Fruit fly (Drosophila melanogaster) whole organism, embryonic: Measurements from ENCODE around the gene CG34281.

Experiments
- Antp ChIP-seq: fragments of 200-800 bp; sonication (Bioruptor generic); optimal IDR thresholded peaks from 3 replicates; lab custom pipeline; 2016; ENCODE audit warnings: missing biosample characterization, missing genetic modification characterization
- CG10959 ChIP-seq: fragments of 200-800 bp; sonication (Bioruptor generic); IDR thresholded peaks from 2 replicates; pipeline ENCODE4 v1.3.6; 2022; ENCODE audit warnings: missing biosample characterization, missing genetic modification characterization
- CG1233 ChIP-seq: fragments of 200-800 bp; sonication (Bioruptor generic); optimal IDR thresholded peaks from 4 replicates; lab custom pipeline; 2018; ENCODE audit warnings: missing biosample characterization, mild to moderate bottlenecking, missing genetic modification characterization
- CG14050 ChIP-seq: fragments of 200-800 bp; sonication (Bioruptor generic); IDR thresholded peaks from 3 replicates; pipeline ENCODE4 v1.3.6; 2022; ENCODE audit warnings: missing biosample characterization, missing genetic modification characterization
- CG14667 ChIP-seq: fragments of 200-800 bp; sonication (Bioruptor generic); IDR thresholded peaks from 2 replicates; pipeline ENCODE4 v1.3.6; 2022; ENCODE audit warnings: missing biosample characterization, missing genetic modification characterization
- CG14860 ChIP-seq: fragments of 200-800 bp; sonication (Bioruptor generic); IDR thresholded peaks from 3 replicates; pipeline ENCODE4 v1.3.6; 2022; ENCODE audit warnings: missing biosample characterization, missing genetic modification characterization; ENCODE audit not compliant: partially characterized antibody
- CG15601 ChIP-seq: fragments of 200-800 bp; sonication (Bioruptor generic); optimal IDR thresholded peaks from 3 replicates; lab custom pipeline; 2019; ENCODE audit warnings: missing biosample characterization, mild to moderate bottlenecking, missing genetic modification characterization, moderate library complexity
- CG17612 ChIP-seq: fragments of 200-800 bp; sonication (Bioruptor generic); IDR thresholded peaks from 2 replicates; pipeline ENCODE4 v1.3.6; 2022; ENCODE audit warnings: missing biosample characterization, missing genetic modification characterization
- CG30431 ChIP-seq: fragments of 200-800 bp; sonication (Bioruptor generic); optimal IDR thresholded peaks from 2 replicates; lab custom pipeline; 2017; ENCODE audit warnings: missing biosample characterization, missing genetic modification characterization
- CG31224 ChIP-seq: fragments of 200-800 bp; sonication (Bioruptor generic); IDR thresholded peaks from 2 replicates; pipeline ENCODE4 v1.3.6; 2022; ENCODE audit warnings: missing biosample characterization, missing genetic modification characterization
- CG31441 ChIP-seq: fragments of 200-800 bp; sonication (Bioruptor generic); IDR thresholded peaks from 2 replicates; pipeline ENCODE4 v1.3.6; 2022; ENCODE audit warnings: missing biosample characterization, missing genetic modification characterization
- CG32772 ChIP-seq: fragments of 200-800 bp; sonication (Bioruptor generic); IDR thresholded peaks from 2 replicates; pipeline ENCODE4 v1.3.6; 2022; ENCODE audit warnings: missing biosample characterization, missing genetic modification characterization
- CG33557 ChIP-seq: fragments of 200-800 bp; sonication (Bioruptor generic); optimal IDR thresholded peaks from 2 replicates; lab custom pipeline; 2019; ENCODE audit warnings: missing biosample characterization, mild to moderate bottlenecking, missing genetic modification characterization, moderate library complexity
- CG3838 ChIP-seq: fragments of 200-800 bp; sonication (Bioruptor generic); optimal IDR thresholded peaks from 3 replicates; lab custom pipeline; 2016; ENCODE audit warnings: missing biosample characterization, missing genetic modification characterization
- CG4282 ChIP-seq: fragments of 200-800 bp; sonication (Bioruptor generic); optimal IDR thresholded peaks from 2 replicates; lab custom pipeline; 2016; ENCODE audit warnings: missing biosample characterization, missing genetic modification characterization
- CG4730 ChIP-seq: fragments of 200-800 bp; sonication (Bioruptor generic); IDR thresholded peaks from 2 replicates; pipeline ENCODE4 v1.3.6; 2022; ENCODE audit warnings: missing biosample characterization, missing genetic modification characterization
- CG4820 ChIP-seq: fragments of 200-800 bp; sonication (Bioruptor generic); optimal IDR thresholded peaks from 3 replicates; lab custom pipeline; 2016; ENCODE audit warnings: missing biosample characterization, missing genetic modification characterization
- CG6254 ChIP-seq: fragments of 200-800 bp; sonication (Bioruptor generic); optimal IDR thresholded peaks from 3 replicates; lab custom pipeline; 2017; ENCODE audit warnings: mild to moderate bottlenecking, missing biosample characterization, missing genetic modification reagents, missing genetic modification characterization
- CG7786 ChIP-seq: fragments of 200-800 bp; sonication (Bioruptor generic); optimal IDR thresholded peaks from 2 replicates; lab custom pipeline; 2016; ENCODE audit warnings: missing biosample characterization, missing genetic modification characterization
- CG7839 ChIP-seq: fragments of 200-800 bp; sonication (Bioruptor generic); optimal IDR thresholded peaks from 3 replicates; lab custom pipeline; 2018; ENCODE audit warnings: missing biosample characterization, mild to moderate bottlenecking, missing genetic modification characterization, moderate library complexity
- CG8290 ChIP-seq, 3 experiments: fragments of 200-800 bp; sonication (Bioruptor generic); optimal IDR thresholded peaks; 2 replicates each; lab custom pipeline; 2016 to 2019; ENCODE audit warnings: missing biosample characterization in 3 of 3, missing genetic modification characterization in 3 of 3, mild to moderate bottlenecking in 2 of 3, moderate library complexity in 1 of 3
- CG8388 ChIP-seq: fragments of 200-800 bp; sonication (Bioruptor generic); optimal IDR thresholded peaks from 2 replicates; lab custom pipeline; 2019; ENCODE audit warnings: missing biosample characterization, mild to moderate bottlenecking, missing genetic modification characterization, moderate library complexity
- Chrac-16 ChIP-seq: fragments of 200-800 bp; sonication (Bioruptor generic); optimal IDR thresholded peaks from 3 replicates; lab custom pipeline; 2016; ENCODE audit warnings: missing biosample characterization, missing genetic modification characterization
- Dad ChIP-seq: fragments of 200-800 bp; sonication (Bioruptor generic); optimal IDR thresholded peaks from 3 replicates; lab custom pipeline; 2016; ENCODE audit warnings: missing biosample characterization, missing genetic modification characterization
- Hr3 ChIP-seq: fragments of 200-800 bp; sonication (Bioruptor generic); optimal IDR thresholded peaks from 3 replicates; lab custom pipeline; 2016; ENCODE audit warnings: missing biosample characterization, missing genetic modification characterization
- Ptx1 ChIP-seq: fragments of 200-800 bp; sonication (Bioruptor generic); IDR thresholded peaks from 2 replicates; pipeline ENCODE4 v1.3.6; 2022; ENCODE audit warnings: missing biosample characterization, missing genetic modification characterization
- Stat92E ChIP-seq, 3 experiments: fragments of >200 bp in 2 of 3; fragments of 200-800 bp in 1 of 3; sonication (Bioruptor generic) in 1 of 3; optimal IDR thresholded peaks; 2 replicates each; lab custom pipeline; 2017 to 2019; ENCODE audit warnings: missing biosample characterization in 3 of 3, missing genetic modification characterization in 3 of 3, mild to moderate bottlenecking in 1 of 3, moderate library complexity in 1 of 3
- Usf ChIP-seq: fragments of 200-800 bp; sonication (Bioruptor generic); optimal IDR thresholded peaks from 2 replicates; lab custom pipeline; 2017; ENCODE audit warnings: missing genotype, missing biosample characterization, missing genetic modification characterization
- ase ChIP-seq: fragments of 200-800 bp; sonication (Bioruptor generic); IDR thresholded peaks from 3 replicates; pipeline ENCODE4 v1.3.6; 2022; ENCODE audit warnings: missing biosample characterization, missing genetic modification characterization
- btn ChIP-seq: fragments of 200-800 bp; sonication (Bioruptor generic); optimal IDR thresholded peaks from 2 replicates; lab custom pipeline; 2016; ENCODE audit warnings: missing biosample characterization, missing genetic modification characterization
- corto ChIP-seq: fragments of 200-800 bp; sonication (Bioruptor generic); optimal IDR thresholded peaks from 2 replicates; lab custom pipeline; 2016; ENCODE audit warnings: missing biosample characterization, mild to moderate bottlenecking, missing genetic modification characterization, moderate library complexity
- cwo ChIP-seq: fragments of 200-800 bp; sonication (Bioruptor generic); optimal IDR thresholded peaks from 3 replicates; lab custom pipeline; 2017; ENCODE audit warnings: missing biosample characterization, missing genetic modification characterization, mild to moderate bottlenecking, moderate library complexity, missing genetic modification reagents
- dimm ChIP-seq: fragments of 200-800 bp; sonication (Bioruptor generic); IDR thresholded peaks from 2 replicates; pipeline ENCODE4 v1.3.6; 2022; ENCODE audit warnings: missing biosample characterization, missing genetic modification characterization
- grn ChIP-seq: fragments of 200-800 bp; sonication (Bioruptor generic); optimal IDR thresholded peaks from 3 replicates; lab custom pipeline; 2017; ENCODE audit warnings: missing biosample characterization, missing genetic modification characterization
- jigr1 ChIP-seq: fragments of 200-800 bp; sonication (Bioruptor generic); IDR thresholded peaks from 3 replicates; pipeline ENCODE4 v1.3.6; 2022; ENCODE audit warnings: missing biosample characterization, missing genetic modification characterization
- mirr ChIP-seq: fragments of 200-800 bp; sonication (Bioruptor generic); optimal IDR thresholded peaks from 3 replicates; lab custom pipeline; 2018; ENCODE audit warnings: missing biosample characterization, mild to moderate bottlenecking, missing genetic modification characterization
- mld ChIP-seq: fragments of 200-800 bp; sonication (Bioruptor generic); IDR thresholded peaks from 3 replicates; pipeline ENCODE4 v1.3.6; 2022; ENCODE audit warnings: missing biosample characterization, missing genetic modification characterization; ENCODE audit not compliant: partially characterized antibody
- nau ChIP-seq: fragments of 200-800 bp; sonication (Bioruptor generic); optimal IDR thresholded peaks from 3 replicates; lab custom pipeline; 2017; ENCODE audit warnings: missing biosample characterization, mild to moderate bottlenecking, missing genetic modification characterization, missing genetic modification reagents
- pho ChIP-seq: fragments of 200-800 bp; sonication (Bioruptor generic); optimal IDR thresholded peaks from 2 replicates; lab custom pipeline; 2016; ENCODE audit warnings: missing biosample characterization, missing genetic modification characterization
- prd ChIP-seq, 3 experiments: fragments of >200 bp in 2 of 3; fragments of 200-800 bp in 1 of 3; sonication (Bioruptor generic) in 1 of 3; optimal IDR thresholded peaks in 2 of 3; IDR thresholded peaks in 1 of 3; 2 replicates in 2 of 3; 3 replicates in 1 of 3; pipeline versions ENCODE4 v1.3.6 to Lab custom; 2017 to 2022; ENCODE audit warnings: missing biosample characterization in 1 of 3, missing genetic modification characterization in 1 of 3
- repo ChIP-seq: fragments of 200-800 bp; sonication (Bioruptor generic); optimal IDR thresholded peaks from 2 replicates; lab custom pipeline; 2016; ENCODE audit warnings: missing biosample characterization, missing genetic modification characterization
- row ChIP-seq: fragments of 200-800 bp; sonication (Bioruptor generic); IDR thresholded peaks from 3 replicates; pipeline ENCODE4 v1.3.6; 2022; ENCODE audit warnings: missing biosample characterization, missing genetic modification characterization
- run ChIP-seq: fragments of 200-800 bp; sonication (Bioruptor generic); optimal IDR thresholded peaks from 3 replicates; lab custom pipeline; 2018; ENCODE audit warnings: missing biosample characterization, mild to moderate bottlenecking, missing genetic modification characterization
- sim ChIP-seq: fragments of 200-800 bp; sonication (Bioruptor generic); IDR thresholded peaks from 2 replicates; pipeline ENCODE4 v1.3.6; 2022; ENCODE audit warnings: missing biosample characterization, missing genetic modification characterization
- sqz ChIP-seq: fragments of 200-800 bp; sonication (Bioruptor generic); optimal IDR thresholded peaks from 3 replicates; lab custom pipeline; 2018; ENCODE audit warnings: missing biosample characterization, mild to moderate bottlenecking, missing genetic modification characterization
- tna ChIP-seq: fragments of 200-800 bp; sonication (Bioruptor generic); IDR thresholded peaks from 2 replicates; pipeline ENCODE4 v1.3.6; 2022; ENCODE audit warnings: missing biosample characterization, missing genetic modification characterization; ENCODE audit not compliant: partially characterized antibody
- yki ChIP-seq: fragments of >200 bp; optimal IDR thresholded peaks from 3 replicates; lab custom pipeline; 2018
- zfh1 ChIP-seq: fragments of 200-800 bp; sonication (Bioruptor generic); IDR thresholded peaks from 3 replicates; pipeline ENCODE4 v1.3.6; 2022; ENCODE audit warnings: missing biosample characterization, missing genetic modification characterization
- zfh2 ChIP-seq: fragments of 200-800 bp; sonication (Bioruptor generic); optimal IDR thresholded peaks from 2 replicates; lab custom pipeline; 2016; ENCODE audit warnings: missing biosample characterization, missing genetic modification characterization

Gene CG34281

DNA sequence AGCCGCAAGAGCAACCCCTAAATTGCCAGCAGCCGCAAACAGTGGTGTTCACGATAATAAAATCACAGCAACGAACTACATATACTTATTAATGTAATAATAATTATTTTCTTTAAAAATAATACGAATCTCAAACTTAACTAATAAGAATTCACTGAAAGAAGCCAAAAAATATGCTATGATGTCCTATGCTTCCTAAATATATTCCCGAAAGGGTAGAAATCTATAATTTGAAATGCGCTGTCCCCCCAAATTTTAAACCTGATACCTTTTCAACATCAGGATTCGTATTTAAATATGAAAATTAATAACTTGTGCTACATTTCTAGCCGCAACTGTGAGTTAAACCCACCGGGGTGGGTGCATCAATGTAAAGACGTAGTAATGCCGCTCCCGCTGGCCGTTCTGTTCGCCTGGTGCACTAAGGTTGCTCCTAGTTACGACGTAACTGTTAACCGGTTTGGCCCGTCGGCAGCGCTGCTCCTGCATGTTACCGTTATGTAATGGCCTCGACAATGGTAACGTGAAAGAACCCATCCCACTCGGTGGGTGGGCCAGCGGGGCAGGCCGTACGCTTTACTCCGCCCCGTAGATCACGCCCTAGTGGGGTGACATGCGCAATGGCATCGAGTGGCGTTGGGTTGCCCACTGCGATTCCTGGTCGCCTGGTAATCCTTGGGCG is 8.3 kb upstream of the CG34281 start (continued):
- peak; percentile 26 for TF ChIP-seq nau (GFP tag; lab: Kevin White, UChicago)
- TF ChIP-seq CG8388 (GFP tag; lab: Kevin White, UChicago): peak; percentile 87
- peak; percentile 98 for TF ChIP-seq CG31224 (GFP tag; lab: Robert Waterston, UW)
- peak; percentile 78 for TF ChIP-seq zfh1 (GFP tag; lab: Robert Waterston, UW)
- TF ChIP-seq CG1233 (GFP tag; lab: Kevin White, UChicago): peak; percentile 88
- TF ChIP-seq mld (GFP tag; lab: Robert Waterston, UW): no peak
- TF ChIP-seq CG8290 (GFP tag; optimal IDR thresholded peaks at IDR 0.05; lab: Kevin White, UChicago): peak; percentile 70
- TF ChIP-seq CG8290 (tag; optimal IDR thresholded peaks at IDR 0.05; lab: Kevin White, UChicago): peak in 1 of 2 experiments; percentile 53
- TF ChIP-seq CG14050 (GFP tag; lab: Robert Waterston, UW): no peak; the same call in 2 of the 3 replicates
- TF ChIP-seq dimm: no peak
- peak; percentile 64; the same call in 1 of the 2 replicates for TF ChIP-seq CG10959
- peak; percentile 82 for TF ChIP-seq CG15601 (tag; lab: Kevin White, UChicago)
- TF ChIP-seq CG6254 (GFP tag; lab: Kevin White, UChicago): peak; percentile 81
- peak; percentile 83 for TF ChIP-seq CG30431 (GFP tag; lab: Kevin White, UChicago)
- TF ChIP-seq prd (optimal IDR thresholded peaks at IDR 0.05; lab: Kevin White, UChicago): no peak
- TF ChIP-seq prd (GFP tag; IDR thresholded peaks at IDR 0.05; lab: Robert Waterston, UW): peak; percentile 87
- peak; percentile 78 for TF ChIP-seq Usf (GFP tag; lab: Kevin White, UChicago)
- TF ChIP-seq sim (GFP tag; lab: Robert Waterston, UW): peak; percentile 41; the same call in 1 of the 2 replicates
- TF ChIP-seq cwo (GFP tag; lab: Kevin White, UChicago): peak; percentile 79
- TF ChIP-seq run (tag; lab: Kevin White, UChicago): peak; percentile 80
- TF ChIP-seq Hr3 (GFP tag; lab: Kevin White, UChicago): peak; percentile 76
- TF ChIP-seq tna (GFP tag; lab: Robert Waterston, UW): no peak
- peak; percentile 90 for TF ChIP-seq CG7839 (tag; lab: Kevin White, UChicago)
- TF ChIP-seq btn (GFP tag; lab: Kevin White, UChicago): no peak
- no peak for TF ChIP-seq zfh2 (GFP tag; lab: Kevin White, UChicago)
- TF ChIP-seq CG31441 (GFP tag; lab: Robert Waterston, UW): peak; percentile 91
- peak; percentile 81 for TF ChIP-seq Chrac-16 (GFP tag; lab: Kevin White, UChicago)
- TF ChIP-seq corto (GFP tag; lab: Kevin White, UChicago): no peak
- peak; percentile 47 for TF ChIP-seq CG17612 (GFP tag; lab: Robert Waterston, UW)
- TF ChIP-seq CG3838 (GFP tag; lab: Kevin White, UChicago): no peak
- no peak for TF ChIP-seq grn (GFP tag; lab: Kevin White, UChicago)
- TF ChIP-seq CG4282 (GFP tag; lab: Kevin White, UChicago): no peak
- no peak for TF ChIP-seq pho (GFP tag; lab: Kevin White, UChicago)
- peak; percentile 69 for TF ChIP-seq CG32772 (GFP tag; lab: Robert Waterston, UW)
- peak; percentile 85 for TF ChIP-seq CG33557 (GFP tag; lab: Kevin White, UChicago)
- 0 out of 3 replicates have a peak, but pooled peaks have one; percentile 30 for TF ChIP-seq CG14860 (GFP tag; lab: Robert Waterston, UW)
- TF ChIP-seq Stat92E (GFP tag; optimal IDR thresholded peaks at IDR 0.05; lab: Kevin White, UChicago): no peak
- TF ChIP-seq yki (lab: Kevin White, UChicago): no peak
- TF ChIP-seq CG4820: peak; percentile 72
- peak; percentile 74 for TF ChIP-seq Ptx1 (GFP tag; lab: Robert Waterston, UW)
- peak; percentile 22; the same call in 1 of the 2 replicates for TF ChIP-seq CG14667 (GFP tag; lab: Robert Waterston, UW)
- TF ChIP-seq repo (GFP tag; lab: Kevin White, UChicago): no peak
- TF ChIP-seq CG4730 (GFP tag; lab: Robert Waterston, UW): 0 out of 2 replicates have a peak, but pooled peaks have one; percentile 34
- peak; percentile 84 for TF ChIP-seq row (GFP tag; lab: Robert Waterston, UW)
- no peak for TF ChIP-seq Dad
- peak; percentile 82 for TF ChIP-seq sqz (GFP tag; lab: Kevin White, UChicago)
- TF ChIP-seq Antp (GFP tag; lab: Kevin White, UChicago): no peak
- no peak for TF ChIP-seq jigr1 (GFP tag; lab: Robert Waterston, UW)
- peak; percentile 2 for TF ChIP-seq CG7786 (GFP tag; lab: Kevin White, UChicago)
- TF ChIP-seq mirr (GFP tag; lab: Kevin White, UChicago): no peak
- TF ChIP-seq ase (GFP tag; lab: Robert Waterston, UW): no peak; the same call in 2 of the 3 replicates
